Fruit fly (Drosophila melanogaster) whole organism, embryonic: Measurements from ENCODE around the gene BckdhA.

Experiments used
- CG10209 ChIP-seq: fragments of 200-800 bp; sonication (Bioruptor generic); optimal IDR thresholded peaks from 3 replicates; lab custom pipeline; 2017; ENCODE audit warnings: missing biosample characterization, mild to moderate bottlenecking, missing genetic modification characterization, missing genetic modification reagents
- CG10267 ChIP-seq: fragments of 200-800 bp; sonication (Bioruptor generic); optimal IDR thresholded peaks from 2 replicates; lab custom pipeline; 2018; ENCODE audit warnings: missing biosample characterization, mild to moderate bottlenecking, missing genetic modification characterization, moderate library complexity
- CG13894 ChIP-seq: fragments of 200-800 bp; sonication (Bioruptor generic); optimal IDR thresholded peaks from 3 replicates; lab custom pipeline; 2018; ENCODE audit warnings: missing biosample characterization, mild to moderate bottlenecking, missing genetic modification characterization, moderate library complexity
- CG14710 ChIP-seq: fragments of 200-800 bp; sonication (Bioruptor generic); optimal IDR thresholded peaks from 3 replicates; lab custom pipeline; 2019; ENCODE audit warnings: missing biosample characterization, mild to moderate bottlenecking, missing genetic modification characterization, moderate library complexity
- CG16815 ChIP-seq: fragments of 200-800 bp; sonication (Bioruptor generic); optimal IDR thresholded peaks from 3 replicates; lab custom pipeline; 2017; ENCODE audit warnings: missing biosample characterization, mild to moderate bottlenecking, missing genetic modification characterization
- CG17802 ChIP-seq: fragments of 200-800 bp; sonication (Bioruptor generic); optimal IDR thresholded peaks from 2 replicates; lab custom pipeline; 2018; ENCODE audit warnings: missing biosample characterization, mild to moderate bottlenecking, missing genetic modification characterization, moderate library complexity
- CG18619 ChIP-seq: fragments of 200-800 bp; sonication (Bioruptor generic); optimal IDR thresholded peaks from 3 replicates; lab custom pipeline; 2017; ENCODE audit warnings: missing biosample characterization, mild to moderate bottlenecking, missing genetic modification characterization
- CG2120 ChIP-seq: fragments of 200-800 bp; sonication (Bioruptor generic); optimal IDR thresholded peaks from 3 replicates; lab custom pipeline; 2016; ENCODE audit warnings: missing biosample characterization, missing genetic modification characterization
- CG4820 ChIP-seq: fragments of 200-800 bp; sonication (Bioruptor generic); optimal IDR thresholded peaks from 3 replicates; lab custom pipeline; 2016; ENCODE audit warnings: missing biosample characterization, missing genetic modification characterization
- CG5180 ChIP-seq: fragments of 200-800 bp; sonication (Bioruptor generic); optimal IDR thresholded peaks from 3 replicates; lab custom pipeline; 2017; ENCODE audit warnings: missing biosample characterization, missing genetic modification characterization, mild to moderate bottlenecking, moderate library complexity, missing genetic modification reagents
- CG8388 ChIP-seq: fragments of 200-800 bp; sonication (Bioruptor generic); optimal IDR thresholded peaks from 2 replicates; lab custom pipeline; 2019; ENCODE audit warnings: missing biosample characterization, mild to moderate bottlenecking, missing genetic modification characterization, moderate library complexity
- CG9727 ChIP-seq: fragments of 200-800 bp; sonication (Bioruptor generic); optimal IDR thresholded peaks from 3 replicates; lab custom pipeline; 2017; ENCODE audit warnings: missing biosample characterization, mild to moderate bottlenecking, missing genetic modification characterization
- CG9876 ChIP-seq: fragments of 200-800 bp; sonication (Bioruptor generic); optimal IDR thresholded peaks from 2 replicates; lab custom pipeline; 2016; ENCODE audit warnings: missing biosample characterization, missing genetic modification characterization
- Deaf1 ChIP-seq: fragments of 200-800 bp; optimal IDR thresholded peaks from 3 replicates; lab custom pipeline; 2019; ENCODE audit warnings: missing biosample characterization, mild to moderate bottlenecking, missing genetic modification characterization, moderate library complexity
- Dip3 ChIP-seq: fragments of 200-800 bp; sonication (Bioruptor generic); optimal IDR thresholded peaks from 3 replicates; lab custom pipeline; 2016; ENCODE audit warnings: missing biosample characterization, missing genetic modification characterization
- Drgx ChIP-seq: fragments of 200-800 bp; sonication (Bioruptor generic); IDR thresholded peaks from 2 replicates; pipeline ENCODE4 v1.3.6; 2022; ENCODE audit warnings: missing biosample characterization, missing genetic modification characterization
- GATAe ChIP-seq: fragments of 200-800 bp; sonication (Bioruptor generic); conservative IDR thresholded peaks from 2 replicates; pipeline ENCODE4 v1.3.6; 2022; ENCODE audit warnings: missing biosample characterization, missing genetic modification characterization
- H15 ChIP-seq: fragments of 200-800 bp; sonication (Bioruptor generic); IDR thresholded peaks from 3 replicates; pipeline ENCODE4 v1.3.6; 2022; ENCODE audit warnings: missing biosample characterization, missing genetic modification characterization
- H2.0 ChIP-seq: fragments of 200-800 bp; sonication (Bioruptor generic); IDR thresholded peaks from 2 replicates; pipeline ENCODE4 v1.3.6; 2022; ENCODE audit warnings: missing biosample characterization, missing genetic modification characterization
- MTF-1 ChIP-seq: fragments of 200-800 bp; sonication (Bioruptor generic); optimal IDR thresholded peaks from 2 replicates; lab custom pipeline; 2018; ENCODE audit warnings: missing biosample characterization, mild to moderate bottlenecking, missing genetic modification characterization, borderline replicate concordance
- NFAT ChIP-seq: fragments of 200-800 bp; sonication (Bioruptor generic); IDR thresholded peaks from 2 replicates; pipeline ENCODE4 v1.3.6; 2022; ENCODE audit warnings: missing biosample characterization, missing genetic modification characterization
- NK7.1 ChIP-seq: fragments of 200-800 bp; sonication (Bioruptor generic); optimal IDR thresholded peaks from 3 replicates; lab custom pipeline; 2016; ENCODE audit warnings: missing biosample characterization, missing genetic modification characterization
- Nf-YA ChIP-seq: fragments of 200-800 bp; sonication (Bioruptor generic); IDR thresholded peaks from 2 replicates; pipeline ENCODE4 v1.3.6; 2022; ENCODE audit warnings: missing biosample characterization, missing genetic modification characterization
- Nf-YC ChIP-seq: fragments of 200-800 bp; optimal IDR thresholded peaks from 3 replicates; lab custom pipeline; 2019; ENCODE audit warnings: missing biosample characterization, mild to moderate bottlenecking, missing genetic modification characterization, moderate library complexity
- Sox102F ChIP-seq: fragments of 200-800 bp; sonication (Bioruptor generic); optimal IDR thresholded peaks from 2 replicates; lab custom pipeline; 2018; ENCODE audit warnings: missing biosample characterization, mild to moderate bottlenecking, missing genetic modification characterization, moderate library complexity
- Tbp ChIP-seq: fragments of >200 bp; optimal IDR thresholded peaks from 2 replicates; lab custom pipeline; 2018; ENCODE audit warnings: missing biosample characterization, missing genetic modification characterization
- cas ChIP-seq: fragments of 200-800 bp; sonication (Bioruptor generic); IDR thresholded peaks from 2 replicates; pipeline ENCODE4 v1.3.6; 2022; ENCODE audit warnings: missing biosample characterization, missing genetic modification characterization
- chinmo ChIP-seq: fragments of 200-800 bp; sonication (Bioruptor generic); IDR thresholded peaks from 4 replicates; pipeline ENCODE4 v1.3.6; 2022; ENCODE audit warnings: missing biosample characterization, missing genetic modification characterization; ENCODE audit not compliant: partially characterized antibody
- corto ChIP-seq: fragments of 200-800 bp; sonication (Bioruptor generic); optimal IDR thresholded peaks from 2 replicates; lab custom pipeline; 2016; ENCODE audit warnings: missing biosample characterization, mild to moderate bottlenecking, missing genetic modification characterization, moderate library complexity
- crol ChIP-seq: fragments of 200-800 bp; sonication (Bioruptor generic); IDR thresholded peaks from 2 replicates; pipeline ENCODE4 v1.3.6; 2022; ENCODE audit warnings: missing biosample characterization, missing genetic modification characterization
- gcm ChIP-seq: fragments of 200-800 bp; sonication (Bioruptor generic); optimal IDR thresholded peaks from 2 replicates; lab custom pipeline; 2019; ENCODE audit warnings: missing biosample characterization, mild to moderate bottlenecking, missing genetic modification characterization, moderate library complexity
- hth ChIP-seq: fragments of >200 bp; optimal IDR thresholded peaks from 2 replicates; lab custom pipeline; 2017; ENCODE audit warnings: inconsistent platforms
- knrl ChIP-seq: fragments of 200-800 bp; sonication (Bioruptor generic); IDR thresholded peaks from 3 replicates; pipeline ENCODE4 v1.3.6; 2022; ENCODE audit warnings: missing biosample characterization, missing genetic modification characterization; ENCODE audit not compliant: partially characterized antibody
- lola ChIP-seq, 3 experiments: fragments of >200 bp in 2 of 3; fragments of 200-800 bp in 1 of 3; sonication (Bioruptor generic) in 1 of 3; optimal IDR thresholded peaks; 2 replicates each; lab custom pipeline; 2017 to 2019; ENCODE audit warnings: missing biosample characterization in 3 of 3, missing genetic modification characterization in 3 of 3, mild to moderate bottlenecking in 1 of 3, moderate library complexity in 1 of 3
- oc ChIP-seq: fragments of 200-800 bp; sonication (Bioruptor generic); optimal IDR thresholded peaks from 2 replicates; lab custom pipeline; 2018; ENCODE audit warnings: missing biosample characterization, mild to moderate bottlenecking, missing genetic modification characterization, moderate library complexity
- pan ChIP-seq, 4 experiments: fragments of >200 bp in 3 of 4; fragments of 200-800 bp in 1 of 4; sonication (Bioruptor generic) in 1 of 4; optimal IDR thresholded peaks in 3 of 4; IDR thresholded peaks in 1 of 4; 2 replicates each; pipeline versions ENCODE4 v1.3.6 to Lab custom; 2017 to 2022; ENCODE audit warnings: missing biosample characterization in 2 of 4, missing genetic modification characterization in 2 of 4, mixed read lengths in 1 of 4
- pnt ChIP-seq: fragments of 200-800 bp; sonication (Bioruptor generic); optimal IDR thresholded peaks from 3 replicates; lab custom pipeline; 2016; ENCODE audit warnings: missing biosample characterization, missing genetic modification characterization
- sqz ChIP-seq: fragments of 200-800 bp; sonication (Bioruptor generic); optimal IDR thresholded peaks from 3 replicates; lab custom pipeline; 2018; ENCODE audit warnings: missing biosample characterization, mild to moderate bottlenecking, missing genetic modification characterization
- tio ChIP-seq: fragments of 200-800 bp; sonication (Bioruptor generic); optimal IDR thresholded peaks from 2 replicates; lab custom pipeline; 2017; ENCODE audit warnings: missing biosample characterization, missing genetic modification characterization, inconsistent platforms
- vvl ChIP-seq: fragments of 200-800 bp; sonication (Bioruptor generic); IDR thresholded peaks from 2 replicates; pipeline ENCODE4 v1.3.6; 2022; ENCODE audit warnings: missing biosample characterization, missing genetic modification characterization

The BckdhA gene

DNA sequence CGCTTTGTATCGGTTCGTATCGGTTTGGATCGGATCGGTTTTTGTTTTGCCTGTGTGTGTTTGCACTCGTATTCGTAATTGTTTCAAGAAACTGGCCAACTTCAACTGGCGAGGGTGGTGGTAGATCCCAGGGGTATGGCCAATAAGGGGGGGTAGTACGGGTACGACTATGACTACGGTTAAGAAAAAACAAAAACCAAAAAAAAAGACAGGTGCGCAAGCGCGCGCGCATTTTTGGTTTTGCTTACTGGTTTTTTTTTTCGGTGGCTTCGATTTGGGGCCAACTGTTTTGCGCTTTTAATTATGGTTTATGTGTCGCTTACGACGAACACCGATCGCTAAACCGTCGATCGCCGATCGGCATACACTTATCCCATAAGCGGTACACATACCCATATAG is 39.3 kb downstream of the BckdhA start:
- TF ChIP-seq knrl (GFP tag; lab: Robert Waterston, UW) = no peak
- peak; percentile 30; the same call in 1 of the 2 replicates for TF ChIP-seq Drgx
- no peak for TF ChIP-seq H15 (GFP tag; lab: Robert Waterston, UW)
- TF ChIP-seq CG5180 (GFP tag; lab: Kevin White, UChicago) = no peak
- no peak for TF ChIP-seq Nf-YC (tag; lab: Kevin White, UChicago)
- TF ChIP-seq tio = no peak
- TF ChIP-seq chinmo (GFP tag; lab: Robert Waterston, UW) = 0 out of 4 replicates have a peak, but pooled peaks have one; percentile 61
- no peak for TF ChIP-seq H2.0 (GFP tag; lab: Robert Waterston, UW)
- no peak for TF ChIP-seq gcm (GFP tag; lab: Kevin White, UChicago)
- TF ChIP-seq CG8388 (GFP tag; lab: Kevin White, UChicago) = no peak
- no peak for TF ChIP-seq Dip3 (GFP tag; lab: Kevin White, UChicago)
- TF ChIP-seq Deaf1 (tag; lab: Kevin White, UChicago) = peak; percentile 17
- TF ChIP-seq corto (GFP tag; lab: Kevin White, UChicago) = no peak
- no peak for TF ChIP-seq CG10267 (tag; lab: Kevin White, UChicago)
- TF ChIP-seq CG4820 = no peak
- TF ChIP-seq CG13894 (tag; lab: Kevin White, UChicago) = peak; percentile 58
- TF ChIP-seq pan (optimal IDR thresholded peaks at IDR 0.05; lab: Kevin White, UChicago) = no peak
- TF ChIP-seq pan (GFP tag; optimal IDR thresholded peaks at IDR 0.05 in 1 of 2, IDR thresholded peaks at IDR 0.05 in 1 of 2) = no peak
- no peak for TF ChIP-seq NK7.1 (GFP tag; lab: Kevin White, UChicago)
- TF ChIP-seq hth (lab: Kevin White, UChicago) = no peak
- TF ChIP-seq MTF-1 (GFP tag; lab: Kevin White, UChicago) = no peak
- no peak for TF ChIP-seq Tbp (GFP tag; lab: Kevin White, UChicago)
- TF ChIP-seq CG9727 = no peak
- no peak for TF ChIP-seq CG18619 (GFP tag; lab: Kevin White, UChicago)
- no peak for TF ChIP-seq oc (tag; lab: Kevin White, UChicago)
- TF ChIP-seq CG17802 (tag; lab: Kevin White, UChicago) = no peak
- TF ChIP-seq GATAe (GFP tag; lab: Robert Waterston, UW) = no peak
- 0 out of 2 replicates have a peak, but pooled peaks have one; percentile 8 for TF ChIP-seq vvl
- 0 out of 2 replicates have a peak, but pooled peaks have one; percentile 24 for TF ChIP-seq Nf-YA (GFP tag; lab: Robert Waterston, UW)
- no peak for TF ChIP-seq lola (GFP tag; optimal IDR thresholded peaks at IDR 0.05; lab: Kevin White, UChicago)
- no peak for TF ChIP-seq CG10209 (GFP tag; lab: Kevin White, UChicago)
- peak; percentile 56 for TF ChIP-seq crol (GFP tag; lab: Robert Waterston, UW)
- TF ChIP-seq NFAT (GFP tag; lab: Robert Waterston, UW) = no peak
- no peak for TF ChIP-seq CG2120 (GFP tag; lab: Kevin White, UChicago)
- TF ChIP-seq CG16815 = no peak
- peak; percentile 50 for TF ChIP-seq sqz (GFP tag; lab: Kevin White, UChicago)
- no peak for TF ChIP-seq CG9876 (GFP tag; lab: Kevin White, UChicago)
- no peak for TF ChIP-seq cas
- TF ChIP-seq CG14710 (tag; lab: Kevin White, UChicago) = no peak
- no peak for TF ChIP-seq Sox102F (GFP tag; lab: Kevin White, UChicago)
- no peak for TF ChIP-seq pnt
- TF ChIP-seq, all 482 proteins: peak for 8
